Worm (Caenorhabditis elegans): ENCODE measurements around the gene dhhc-5.

The dhhc-5 gene

DNA sequence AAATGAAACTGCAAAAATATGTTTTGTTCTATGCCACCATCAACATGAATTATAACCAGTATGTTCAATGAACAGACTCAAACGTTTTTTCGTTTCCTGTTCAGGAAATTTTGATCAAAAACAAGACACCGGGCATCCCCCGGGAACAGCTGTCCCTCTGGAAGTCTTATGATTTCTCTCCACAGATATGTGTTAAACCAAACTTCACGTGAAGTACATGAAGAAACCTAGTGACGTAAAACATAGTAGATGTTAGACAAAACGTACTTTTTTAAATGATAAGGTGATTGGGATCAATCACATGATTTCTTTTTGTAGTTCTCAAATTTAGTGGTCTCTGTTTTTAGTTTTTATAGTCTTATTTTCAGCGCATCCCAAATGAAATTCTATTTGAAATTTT lies 49.7 kb upstream of the dhhc-5 start (continued):
- 0 out of 2 replicates have a peak, but pooled peaks have one; percentile 30 for TF ChIP-seq tra-1 (GFP tag; IDR thresholded peaks at IDR 0.05)
- peak; percentile 51 for TF ChIP-seq T20F7.1 (GFP tag; optimal IDR thresholded peaks at IDR 0.05)
- TF ChIP-seq tag-97 (GFP tag; IDR thresholded peaks at IDR 0.05), result no peak

DNA sequence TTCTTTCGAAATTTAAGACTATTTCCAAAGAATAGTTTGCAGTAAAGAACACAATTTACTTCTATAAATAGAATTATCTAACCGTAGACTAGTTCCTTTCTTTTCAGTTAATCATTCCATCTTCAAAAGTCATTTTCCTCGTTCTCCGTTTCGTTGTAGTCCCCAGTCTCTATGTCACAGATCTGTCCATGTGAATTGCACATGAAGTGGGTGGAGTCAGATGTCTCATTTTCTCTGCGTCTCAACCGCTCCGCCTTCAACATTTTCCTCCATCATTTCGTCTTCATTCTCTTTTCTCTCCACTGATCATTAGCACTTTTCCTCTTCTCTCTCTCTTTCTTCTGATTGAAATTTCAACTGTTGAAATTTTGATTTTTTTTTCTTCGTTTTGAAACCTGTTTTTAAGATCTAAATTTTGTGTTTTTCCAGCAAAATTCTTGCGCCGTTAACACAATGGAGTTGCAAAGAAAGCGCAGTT lies 48.8 kb upstream of the dhhc-5 start, which contains the start of gene T07E3.4:
T07E3.4 (plus strand) TSS at position 428 of the 478 bp plus-strand sequence.
- TF ChIP-seq nhr-28 (tag; optimal IDR thresholded peaks at IDR 0.05) (peak; percentile 84), ceh-62 (tag; optimal IDR thresholded peaks at IDR 0.05) (no peak), zip-2 (tag; optimal IDR thresholded peaks at IDR 0.05) (peak; percentile 8), mxl-2 (GFP tag; conservative IDR thresholded peaks at IDR 0.05) (peak; percentile 99), pha-4 (GFP tag; IDR thresholded peaks at IDR 0.05) (0 out of 2 replicates have a peak, but pooled peaks have one; percentile 30), pha-4 (tag; optimal IDR thresholded peaks at IDR 0.05) (no peak), nhr-11 (tag; optimal IDR thresholded peaks at IDR 0.05) (peak; percentile 84), nhr-48 (tag; optimal IDR thresholded peaks at IDR 0.05) (peak; percentile 78), cey-2 (tag; optimal IDR thresholded peaks at IDR 0.05; ENCODE audit: borderline replicate concordance, insufficient read depth) (peak; percentile 19), nhr-102 (tag; optimal IDR thresholded peaks at IDR 0.05) (peak; percentile 39), T26A8.4 (GFP tag; IDR thresholded peaks at IDR 0.05) (peak; percentile 59), aha-1 (tag) (peak; percentile 98), unc-39 (tag; optimal IDR thresholded peaks at IDR 0.05) (no peak), hlh-30 (tag; optimal IDR thresholded peaks at IDR 0.05; ENCODE audit: insufficient read depth) (peak; percentile 91), zfp-3 (GFP tag; conservative IDR thresholded peaks at IDR 0.05) (no peak), gei-8 (GFP tag; optimal IDR thresholded peaks at IDR 0.05) (peak; percentile 9), lsy-2 (tag; optimal IDR thresholded peaks at IDR 0.05) (peak; percentile 50 to 84), ceh-20 (GFP tag; IDR thresholded peaks at IDR 0.05) (0 out of 2 replicates have a peak, but pooled peaks have one; percentile 37), mdl-1 (tag; optimal IDR thresholded peaks at IDR 0.05) (peak; percentile 22 to 72), lin-13 (GFP tag; optimal IDR thresholded peaks at IDR 0.05) (peak; percentile 46), nhr-76 (tag; optimal IDR thresholded peaks at IDR 0.05) (no peak), nhr-10 (tag; optimal IDR thresholded peaks at IDR 0.05) (peak; percentile 23), fkh-10 (GFP tag; optimal IDR thresholded peaks at IDR 0.05) (no peak), unc-62 (GFP tag; optimal IDR thresholded peaks at IDR 0.05 in 1 of 2) (peak in 1 of 2 experiments; percentile 90), unc-62 (tag; optimal IDR thresholded peaks at IDR 0.05) (no peak), php-3 (GFP tag; IDR thresholded peaks at IDR 0.05) (0 out of 2 replicates have a peak, but pooled peaks have one; percentile 39), lin-1 (GFP tag; IDR thresholded peaks at IDR 0.05) (peak; percentile 64; the same call in 1 of the 2 replicates), tra-1 (GFP tag; IDR thresholded peaks at IDR 0.05) (peak; percentile 32; the same call in 1 of the 2 replicates), dve-1 (tag; optimal IDR thresholded peaks at IDR 0.05; ENCODE audit: insufficient read depth) (peak; percentile 73), hmg-1.1 (GFP tag; IDR thresholded peaks at IDR 0.05) (peak; percentile 76), daf-16 (GFP tag; optimal IDR thresholded peaks at IDR 0.05) (peak in 1 of 2 experiments; percentile 18), daf-16 (tag; optimal IDR thresholded peaks at IDR 0.05) (peak; percentile 68), ctbp-1 (GFP tag; IDR thresholded peaks at IDR 0.05) (peak; percentile 57; the same call in 1 of the 2 replicates), spr-1 (tag; optimal IDR thresholded peaks at IDR 0.05) (peak; percentile 22), dpl-1 (GFP tag; optimal IDR thresholded peaks at IDR 0.05) (peak; percentile 48), nhr-41 (GFP tag; IDR thresholded peaks at IDR 0.05) (no peak), mep-1 (tag; optimal IDR thresholded peaks at IDR 0.05) (peak; percentile 69), hlh-11 (tag; optimal IDR thresholded peaks at IDR 0.05) (peak; percentile 93), ztf-7 (tag; optimal IDR thresholded peaks at IDR 0.05) (peak; percentile 48), nhr-111 (GFP tag; optimal IDR thresholded peaks at IDR 0.05) (no peak), T20F7.1 (GFP tag; optimal IDR thresholded peaks at IDR 0.05) (peak; percentile 60), dmd-6 (GFP tag; IDR thresholded peaks at IDR 0.05) (peak; percentile 94), fos-1 (tag; optimal IDR thresholded peaks at IDR 0.05) (no peak), mxl-3 (GFP tag; optimal IDR thresholded peaks at IDR 0.05) (peak; percentile 34), rbr-2 (tag; optimal IDR thresholded peaks at IDR 0.05) (peak; percentile 54), Y105C5A.15 (GFP tag; IDR thresholded peaks at IDR 0.05) (no peak), lin-39 (tag; optimal IDR thresholded peaks at IDR 0.05) (no peak), F49E8.2 (tag; optimal IDR thresholded peaks at IDR 0.05; ENCODE audit: borderline replicate concordance) (no peak)
